Fruit fly (Drosophila melanogaster) whole organism, prepupa: ENCODE data around the gene mask.
A peak's percentile ranks its signal among the peaks of the same experiment; 100 is the strongest.

ENCODE experiments used
- CG11902 ChIP-seq: fragments of 200-800 bp; sonication (Bioruptor generic); optimal IDR thresholded peaks from 3 replicates; lab custom pipeline; 2016; ENCODE audit warnings: missing biosample characterization, missing genetic modification characterization
- CG31627 ChIP-seq: fragments of 200-800 bp; sonication (Bioruptor generic); optimal IDR thresholded peaks from 3 replicates; lab custom pipeline; 2016; ENCODE audit warnings: missing biosample characterization, missing genetic modification characterization
- CG32006 ChIP-seq: fragments of 200-800 bp; sonication (Bioruptor generic); optimal IDR thresholded peaks from 3 replicates; lab custom pipeline; 2017; ENCODE audit warnings: missing biosample characterization, mild to moderate bottlenecking, missing genetic modification characterization
- CG7368 ChIP-seq: fragments of 200-800 bp; sonication (Bioruptor generic); optimal IDR thresholded peaks from 3 replicates; lab custom pipeline; 2016; ENCODE audit warnings: missing biosample characterization, missing genetic modification characterization
- fd59A ChIP-seq: fragments of 200-800 bp; sonication (Bioruptor generic); optimal IDR thresholded peaks from 2 replicates; lab custom pipeline; 2017; ENCODE audit warnings: missing biosample characterization, mild to moderate bottlenecking, missing genetic modification characterization, missing genetic modification reagents
- net ChIP-seq: fragments of 200-800 bp; sonication (Bioruptor generic); optimal IDR thresholded peaks from 3 replicates; lab custom pipeline; 2016; ENCODE audit warnings: missing biosample characterization, missing genetic modification characterization
- ss ChIP-seq, 2 experiments: fragments of 200-800 bp; sonication (Bioruptor generic); optimal IDR thresholded peaks; 2 replicates in 1 of 2; 3 replicates in 1 of 2; lab custom pipeline; 2017 to 2018; ENCODE audit warnings: mild to moderate bottlenecking in 2 of 2, missing biosample characterization in 2 of 2, missing genetic modification characterization in 2 of 2, moderate library complexity in 1 of 2

DNA sequence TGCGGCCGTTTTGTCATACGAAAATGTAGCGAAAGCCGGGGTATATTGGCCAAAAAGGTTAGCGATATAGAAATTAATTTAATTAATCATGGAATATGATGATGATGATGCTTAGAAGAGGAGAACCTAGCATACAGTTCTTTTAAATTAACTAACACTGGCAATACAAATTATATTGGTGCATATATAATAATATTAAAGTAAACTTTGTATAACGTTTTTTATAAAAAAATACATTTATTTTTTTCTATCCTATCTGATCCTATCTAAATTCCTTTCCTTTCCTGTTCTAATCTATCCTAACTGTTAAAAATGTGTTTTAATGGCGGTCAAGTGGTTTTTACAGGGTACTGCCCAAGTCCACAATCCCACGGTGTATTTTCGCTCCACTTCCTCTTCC is 24.4 kb upstream of the mask start:
- TF ChIP-seq CG7368 (no peak), CG32006 (GFP tag; lab: Kevin White, UChicago) (peak; percentile 75), CG11902 (GFP tag; lab: Kevin White, UChicago) (peak; percentile 51), ss (GFP tag; optimal IDR thresholded peaks at IDR 0.05; lab: Kevin White, UChicago) (no peak), net (GFP tag; lab: Kevin White, UChicago) (peak; percentile 28), CG31627 (GFP tag; lab: Kevin White, UChicago) (peak; percentile 41), fd59A (GFP tag; lab: Kevin White, UChicago) (no peak)
